Worm (Caenorhabditis elegans) whole organism, L3 larva: ENCODE results near the gene C07A12.18.

Experiments used
- ceh-82 ChIP-seq: fragments of 150-350 bp; optimal IDR thresholded peaks from 2 replicates; lab custom pipeline; 2014; ENCODE audit warnings: missing biosample characterization, missing genetic modification characterization
- elt-1 ChIP-seq: fragments of 150-350 bp; optimal IDR thresholded peaks from 2 replicates; lab custom pipeline; 2014; ENCODE audit warnings: missing biosample characterization, missing genetic modification characterization
- lin-15B ChIP-seq: fragments of 150-350 bp; optimal IDR thresholded peaks from 2 replicates; lab custom pipeline; 2014; ENCODE audit warnings: missing biosample characterization, missing genetic modification characterization
- nhr-11 ChIP-seq: fragments of 150-350 bp; optimal IDR thresholded peaks from 2 replicates; lab custom pipeline; 2014; ENCODE audit warnings: missing biosample characterization, missing genetic modification characterization
- nhr-12 ChIP-seq: fragments of 150-350 bp; optimal IDR thresholded peaks from 2 replicates; lab custom pipeline; 2014; ENCODE audit warnings: missing biosample characterization, missing genetic modification characterization
- nhr-237 ChIP-seq: fragments of 150-350 bp; optimal IDR thresholded peaks from 2 replicates; lab custom pipeline; 2014; ENCODE audit warnings: missing biosample characterization, missing genetic modification characterization
- nhr-28 ChIP-seq: fragments of 150-350 bp; optimal IDR thresholded peaks from 2 replicates; lab custom pipeline; 2014; ENCODE audit warnings: missing biosample characterization, missing genetic modification characterization
- snpc-4 ChIP-seq: fragments of 150-350 bp; optimal IDR thresholded peaks from 2 replicates; lab custom pipeline; 2014; ENCODE audit warnings: missing biosample characterization, missing genetic modification characterization

- TF ChIP-seq elt-1: no peak
- no peak for TF ChIP-seq ceh-82 (tag; lab: Kevin White, UChicago)
- no peak for TF ChIP-seq nhr-28
- TF ChIP-seq nhr-237 (tag; lab: Kevin White, UChicago): no peak
- TF ChIP-seq nhr-11 (tag; lab: Kevin White, UChicago): no peak
- TF ChIP-seq nhr-12 (tag; lab: Kevin White, UChicago): no peak
- no peak for TF ChIP-seq lin-15B (tag; lab: Kevin White, UChicago)
- no peak for TF ChIP-seq snpc-4 (tag; lab: Kevin White, UChicago)
Measured at ce11 chrX:4556028-4556427, 6.3 kb upstream of the C07A12.18 start.
